Worm (Caenorhabditis elegans) whole organism, late embryonic: ENCODE results near the gene F21C10.18.

Source experiments
- fkh-6 ChIP-seq: sonication (generic microtip); optimal IDR thresholded peaks from 2 replicates; lab custom pipeline; 2016; ENCODE audit warnings: missing genetic modification characterization, missing compliant biosample characterization
- gmeb-2 ChIP-seq: sonication (generic microtip); optimal IDR thresholded peaks from 2 replicates; lab custom pipeline; 2016; ENCODE audit warnings: missing genetic modification characterization, inconsistent platforms, missing compliant biosample characterization
- nfya-1 ChIP-seq: sonication (generic microtip); optimal IDR thresholded peaks from 2 replicates; lab custom pipeline; 2017; ENCODE audit warnings: missing genetic modification characterization, mild to moderate bottlenecking, missing compliant biosample characterization, antibody characterized with exemption, moderate library complexity
- pat-9 ChIP-seq: fragments of 200-800 bp; sonication (Bioruptor generic); optimal IDR thresholded peaks from 2 replicates; lab custom pipeline; 2018; ENCODE audit warnings: mild to moderate bottlenecking, missing genetic modification characterization, moderate library complexity, missing compliant biosample characterization

ce11 chrV:9156679-9157078, 48.4 kb downstream of the F21C10.18 start, which contains the start of gene B0222.15:
- TF ChIP-seq nfya-1 (tag; lab: Kevin White, UChicago) (no peak), fkh-6 (tag; lab: Kevin White, UChicago) (no peak), pat-9 (tag; lab: Kevin White, UChicago) (no peak), gmeb-2 (tag; lab: Kevin White, UChicago) (no peak)
